Worm (Caenorhabditis elegans): Measurements from ENCODE around the gene srh-183.

srh-183 gene

DNA sequence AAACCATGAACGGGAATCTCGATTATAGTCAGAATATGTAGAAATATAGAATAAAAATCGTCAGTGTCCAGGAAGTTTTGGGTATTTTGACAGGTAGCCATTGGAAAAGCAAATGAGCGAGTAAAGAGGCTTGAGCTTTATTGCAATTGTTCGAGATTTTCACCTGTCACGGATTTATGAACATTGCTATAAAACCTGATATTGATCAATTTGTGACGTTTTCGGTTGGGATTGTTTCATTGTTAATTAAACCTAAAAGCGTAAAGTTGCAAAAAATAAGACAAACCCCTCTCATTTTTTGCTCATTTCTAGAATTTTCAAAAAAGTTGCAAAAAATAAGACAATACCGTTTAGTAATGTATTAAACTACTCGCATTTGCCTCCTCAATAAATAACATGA lies at the start of gene srh-183:
Gene srh-183, minus strand, starts transcription at position 101 of the 400 bp plus-strand sequence.
- TF ChIP-seq dao-5 (tag; optimal IDR thresholded peaks at IDR 0.05) = no peak

DNA sequence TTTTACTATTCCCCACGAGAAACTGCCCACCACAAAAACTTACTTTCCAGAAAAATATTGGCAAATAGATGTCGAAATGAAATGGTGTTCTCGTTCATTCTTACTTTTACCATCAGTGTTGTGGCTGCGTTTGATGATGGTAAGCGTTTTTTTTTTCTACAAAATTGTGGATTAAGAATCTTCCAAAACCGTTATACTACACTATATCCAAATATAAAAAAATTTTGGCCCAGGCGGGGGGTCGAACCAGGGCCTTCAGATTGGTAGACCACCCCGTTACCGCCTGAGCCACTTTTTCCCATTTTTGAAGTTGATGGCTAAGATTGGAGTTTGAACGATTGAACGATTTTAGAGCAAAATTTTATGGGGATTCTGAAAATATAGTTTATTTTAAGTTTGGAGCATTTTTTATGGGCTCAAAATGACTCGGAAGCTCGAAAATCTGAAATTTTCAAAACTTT lies 44.9 kb upstream of the srh-183 start, which contains the start of gene lgc-55:
Gene lgc-55, plus strand, starts transcription at position 51 of the 461 bp plus-strand sequence.
- TF ChIP-seq him-1 (tag; optimal IDR thresholded peaks at IDR 0.05) (no peak), W03F9.2 (tag; optimal IDR thresholded peaks at IDR 0.05) (no peak), dao-5 (tag; optimal IDR thresholded peaks at IDR 0.05) (no peak)

DNA sequence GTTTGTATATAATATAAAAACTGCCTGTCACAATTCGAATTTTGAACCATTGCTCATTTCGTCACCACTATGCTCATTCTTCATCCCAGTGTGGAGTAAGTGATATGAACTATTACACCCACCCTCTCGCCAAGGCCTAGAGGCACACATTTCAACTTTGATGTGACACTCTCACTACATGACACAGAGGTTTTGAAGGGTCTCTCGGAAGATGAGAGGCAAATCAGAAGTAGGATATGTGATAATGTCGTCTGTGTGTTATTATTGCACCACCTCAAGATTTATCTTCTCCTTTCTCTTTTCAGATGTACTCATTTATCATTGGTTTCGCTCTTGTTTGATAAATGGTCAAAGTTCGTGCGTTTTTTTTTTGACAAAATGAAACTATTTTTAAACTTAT lies 43.2 kb upstream of the srh-183 start:
- TF ChIP-seq him-1 (tag; optimal IDR thresholded peaks at IDR 0.05) = no peak
- TF ChIP-seq W03F9.2 (tag; optimal IDR thresholded peaks at IDR 0.05) = no peak
- no peak for TF ChIP-seq dao-5 (tag; optimal IDR thresholded peaks at IDR 0.05)

DNA sequence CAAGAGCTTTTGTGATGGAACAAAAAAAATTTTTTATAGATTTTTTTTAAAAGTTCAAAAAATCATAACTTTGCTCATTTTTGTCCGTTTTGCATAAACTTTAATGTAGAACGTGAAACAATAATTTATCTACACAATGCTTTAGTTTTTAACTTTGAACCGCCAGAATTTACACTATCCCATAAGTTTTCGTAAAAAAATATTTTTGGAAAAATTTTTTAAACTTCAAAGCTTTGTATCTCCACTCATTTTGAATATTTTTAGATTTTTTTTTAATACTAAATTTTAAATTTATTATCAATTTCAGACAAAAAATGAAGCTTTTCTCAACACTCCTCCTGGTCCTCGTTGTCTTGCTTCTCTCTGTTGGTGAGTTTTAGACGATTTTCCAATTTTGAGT lies 33.5 kb upstream of the srh-183 start, which contains the start of gene Y60A3A.21:
Gene Y60A3A.21, plus strand, starts transcription at position 301 of the 400 bp plus-strand sequence.
- TF ChIP-seq W03F9.2 (tag; optimal IDR thresholded peaks at IDR 0.05) = no peak
- TF ChIP-seq him-1 (tag; optimal IDR thresholded peaks at IDR 0.05) = no peak
- TF ChIP-seq dao-5 (tag; optimal IDR thresholded peaks at IDR 0.05) = no peak

DNA sequence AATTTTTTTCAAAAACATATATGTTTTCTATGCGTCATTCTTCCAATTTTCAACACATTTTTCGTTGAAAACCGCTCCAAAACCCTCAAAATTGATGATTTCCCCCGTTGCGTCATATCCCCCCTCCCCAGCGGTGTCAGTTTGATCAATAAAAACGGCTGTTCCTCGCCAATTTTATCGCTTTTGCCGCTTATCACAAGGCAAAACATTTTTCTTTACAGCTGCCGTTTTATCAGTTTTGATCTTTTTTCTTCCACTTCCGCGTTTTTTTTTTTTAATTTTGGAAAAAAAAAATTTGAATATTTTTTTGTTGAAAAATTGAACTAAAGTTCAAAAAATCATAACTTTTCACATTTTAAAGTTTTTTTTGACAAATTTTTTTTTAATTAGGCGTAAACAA lies 33.1 kb upstream of the srh-183 start:
- TF ChIP-seq him-1 (tag; optimal IDR thresholded peaks at IDR 0.05) = no peak
- no peak for TF ChIP-seq W03F9.2 (tag; optimal IDR thresholded peaks at IDR 0.05)
- no peak for TF ChIP-seq dao-5 (tag; optimal IDR thresholded peaks at IDR 0.05)

DNA sequence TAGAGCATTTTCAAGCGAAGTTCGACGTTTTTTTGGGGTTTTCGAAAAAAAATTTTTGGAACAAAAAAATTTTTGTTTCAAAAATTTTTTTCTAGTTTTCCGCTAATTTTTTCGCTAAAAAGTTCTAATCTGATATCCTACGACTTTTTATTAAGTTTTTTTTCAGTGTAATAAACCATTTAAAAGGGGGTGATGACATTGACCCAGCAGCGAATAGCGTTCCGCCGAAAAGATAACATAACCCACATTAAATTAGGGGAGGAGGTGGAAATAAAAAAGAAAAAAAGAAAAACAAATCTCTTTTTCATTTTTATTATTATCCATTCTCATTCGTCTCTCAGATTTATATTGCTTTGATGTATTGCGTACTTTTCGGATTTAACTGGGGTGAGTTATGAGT lies 29.4 kb upstream of the srh-183 start, which contains the start of gene Y60A3A.23:
Gene Y60A3A.23, plus strand, starts transcription at position 301 of the 400 bp plus-strand sequence.
- TF ChIP-seq him-1 (tag; optimal IDR thresholded peaks at IDR 0.05) = no peak
- no peak for TF ChIP-seq dao-5 (tag; optimal IDR thresholded peaks at IDR 0.05)
- no peak for TF ChIP-seq W03F9.2 (tag; optimal IDR thresholded peaks at IDR 0.05)

DNA sequence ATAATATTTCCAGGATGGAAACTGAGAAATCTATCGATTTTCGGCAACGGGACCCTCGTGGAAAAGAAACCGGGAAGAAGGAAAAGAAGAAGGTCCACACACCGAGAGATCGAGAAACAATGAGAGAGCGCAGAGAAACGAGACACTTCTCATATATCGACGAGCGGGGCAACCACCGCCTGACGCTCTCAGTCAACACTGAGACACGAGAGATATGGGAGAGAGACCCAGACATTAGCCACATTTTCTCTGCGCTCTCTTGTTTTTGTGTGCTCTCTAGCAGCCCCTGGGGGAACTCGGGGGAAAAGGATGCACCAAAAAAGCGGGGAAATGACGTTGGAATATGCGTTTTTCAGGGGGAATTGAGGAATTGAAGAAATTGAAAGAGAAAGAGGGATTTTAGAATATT lies 27.6 kb upstream of the srh-183 start:
- TF ChIP-seq dao-5 (tag; optimal IDR thresholded peaks at IDR 0.05) (no peak), him-1 (tag; optimal IDR thresholded peaks at IDR 0.05) (peak; percentile 23)

DNA sequence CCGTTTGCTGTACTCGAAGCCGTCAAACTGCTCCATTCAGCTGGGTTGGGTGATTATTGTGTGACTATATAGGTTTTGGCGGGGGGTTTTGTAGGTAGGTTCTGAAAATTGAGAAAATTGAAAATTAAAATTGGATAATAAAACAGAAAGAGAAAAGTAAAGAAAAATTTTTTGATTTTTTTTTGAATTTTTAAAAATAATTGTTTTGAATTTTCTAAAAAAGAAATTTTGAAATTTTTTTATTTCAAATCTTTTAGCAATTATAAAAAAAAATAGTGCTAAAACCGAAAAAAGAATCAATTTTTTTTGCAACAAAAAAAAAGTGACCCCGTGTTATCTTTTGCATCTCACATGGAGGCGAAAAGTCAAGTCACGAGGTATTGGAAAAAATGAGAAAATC lies 26.3 kb upstream of the srh-183 start, which contains the start of gene unc-51:
Gene unc-51, minus strand, starts transcription at position 101 of the 400 bp plus-strand sequence.
- TF ChIP-seq dao-5 (tag; optimal IDR thresholded peaks at IDR 0.05) = no peak
- no peak for TF ChIP-seq him-1 (tag; optimal IDR thresholded peaks at IDR 0.05)
- TF ChIP-seq W03F9.2 (tag; optimal IDR thresholded peaks at IDR 0.05) = no peak

DNA sequence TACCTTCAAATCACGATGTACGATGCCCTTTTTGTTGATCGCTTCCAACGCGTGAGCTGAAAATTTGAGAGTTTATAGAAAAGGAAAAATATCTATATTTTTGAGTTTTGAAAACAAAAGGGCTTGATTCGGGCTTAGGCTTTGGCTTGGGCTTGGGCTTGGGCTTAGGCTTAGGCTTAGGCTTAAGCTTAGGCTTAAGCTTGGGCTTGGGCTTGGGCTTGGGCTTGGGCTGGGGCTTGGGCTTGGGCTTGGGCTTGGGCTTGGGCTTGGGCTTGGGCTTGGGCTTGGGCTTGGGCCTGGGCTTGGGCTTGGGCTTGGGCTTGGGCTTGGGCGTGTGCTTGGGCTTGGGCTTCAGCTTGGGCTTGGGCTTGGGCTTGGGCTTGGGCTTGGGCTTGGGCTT lies 24.1 kb upstream of the srh-183 start:
- TF ChIP-seq dao-5 (tag; optimal IDR thresholded peaks at IDR 0.05) (no peak), W03F9.2 (tag; optimal IDR thresholded peaks at IDR 0.05) (no peak), him-1 (tag; optimal IDR thresholded peaks at IDR 0.05) (no peak)

DNA sequence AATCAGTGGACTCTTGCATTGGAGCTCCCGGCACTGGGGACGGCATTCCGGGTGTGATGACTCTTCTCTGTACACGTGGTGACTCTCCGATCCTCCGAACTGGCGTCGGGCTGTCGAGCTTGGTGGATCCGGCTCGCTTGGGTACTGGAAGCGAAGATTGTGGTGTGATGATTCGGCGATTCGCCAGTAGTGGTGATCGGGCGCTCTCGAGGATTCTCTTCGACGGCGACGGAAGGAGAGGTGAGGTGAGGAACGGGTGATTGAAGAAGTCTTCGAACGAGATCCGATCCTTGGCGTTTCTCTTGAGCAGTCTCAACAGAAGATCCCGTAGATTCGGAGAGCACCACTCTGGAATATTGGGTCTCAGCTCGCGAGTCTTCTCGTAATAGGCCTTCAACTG lies 22.5 kb upstream of the srh-183 start:
- TF ChIP-seq W03F9.2 (tag; optimal IDR thresholded peaks at IDR 0.05) = no peak
- TF ChIP-seq dao-5 (tag; optimal IDR thresholded peaks at IDR 0.05) = no peak
- TF ChIP-seq him-1 (tag; optimal IDR thresholded peaks at IDR 0.05) = no peak

DNA sequence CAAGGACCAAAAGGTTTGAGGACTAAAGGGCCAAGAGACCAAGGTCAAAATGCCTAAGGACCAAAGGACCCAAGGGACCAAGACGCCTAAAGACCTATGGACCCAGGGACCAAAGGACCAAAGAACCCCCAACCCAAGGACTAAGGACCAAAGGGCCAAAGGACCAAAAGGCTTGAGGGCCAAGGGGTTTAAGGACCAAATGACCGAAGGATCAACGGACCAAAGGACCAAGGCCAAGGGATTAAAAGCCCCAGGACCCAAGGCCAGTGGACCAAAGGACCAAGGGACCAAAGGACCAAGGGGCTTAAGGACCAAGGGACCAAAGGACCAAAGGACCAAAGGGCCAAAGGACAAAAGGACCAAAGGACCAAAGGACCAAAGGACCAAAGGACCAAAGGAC lies 21.7 kb upstream of the srh-183 start:
- TF ChIP-seq him-1 (tag; optimal IDR thresholded peaks at IDR 0.05) (no peak), dao-5 (tag; optimal IDR thresholded peaks at IDR 0.05) (no peak), W03F9.2 (tag; optimal IDR thresholded peaks at IDR 0.05) (no peak)

DNA sequence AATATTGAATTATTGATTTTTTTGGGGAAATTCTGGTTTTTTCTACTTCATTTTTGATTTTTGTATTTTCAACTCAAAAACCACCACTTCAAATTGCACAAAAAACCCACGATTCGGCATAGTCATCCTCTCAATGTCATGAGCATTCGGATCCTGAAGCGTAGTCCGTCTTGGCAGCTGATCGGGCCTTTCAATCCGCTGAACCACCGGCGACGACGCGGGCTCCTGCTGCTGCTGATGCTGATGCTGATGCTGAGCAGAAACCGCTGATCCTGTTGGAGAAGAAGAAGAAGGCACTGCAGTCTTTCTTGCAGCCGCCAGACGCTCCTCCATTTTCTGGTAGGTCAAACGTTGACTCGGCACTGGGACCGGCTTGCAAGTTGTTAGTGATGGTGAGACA lies 21.0 kb upstream of the srh-183 start:
- TF ChIP-seq him-1 (tag; optimal IDR thresholded peaks at IDR 0.05) = no peak
- TF ChIP-seq dao-5 (tag; optimal IDR thresholded peaks at IDR 0.05) = no peak
- TF ChIP-seq W03F9.2 (tag; optimal IDR thresholded peaks at IDR 0.05) = no peak

DNA sequence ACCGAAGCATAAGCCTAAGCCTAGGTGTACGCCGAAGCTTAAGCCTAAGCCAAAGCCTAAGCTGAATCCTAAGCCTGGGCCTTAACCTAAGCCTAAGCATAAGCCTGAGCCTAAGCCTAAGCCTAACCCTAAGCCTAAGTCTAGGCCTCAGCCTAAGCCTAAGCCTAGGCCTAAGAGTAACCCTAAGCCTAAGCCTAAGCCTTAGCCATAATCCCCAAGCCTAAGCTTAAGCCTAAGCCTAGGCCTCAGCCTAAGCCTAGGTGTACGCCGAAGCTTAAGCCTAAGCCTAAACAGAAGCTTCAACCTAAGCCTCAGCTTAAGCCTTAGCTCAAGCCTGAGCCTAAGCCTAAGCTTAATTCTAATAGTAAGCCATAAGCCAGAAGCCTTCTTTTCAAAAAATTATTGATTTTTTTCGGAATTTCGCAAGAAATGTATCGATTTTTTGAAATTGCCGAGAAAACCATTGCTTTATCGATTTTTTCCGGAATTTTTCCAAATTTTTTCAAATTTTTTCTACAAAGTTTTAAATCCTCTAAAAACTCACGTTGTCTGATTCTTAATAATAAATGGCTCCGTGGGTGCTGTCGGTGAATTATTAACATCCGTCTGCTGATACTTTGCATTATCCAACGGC lies 20.2 kb upstream of the srh-183 start:
- TF ChIP-seq him-1 (tag; optimal IDR thresholded peaks at IDR 0.05) (no peak), W03F9.2 (tag; optimal IDR thresholded peaks at IDR 0.05) (no peak)

DNA sequence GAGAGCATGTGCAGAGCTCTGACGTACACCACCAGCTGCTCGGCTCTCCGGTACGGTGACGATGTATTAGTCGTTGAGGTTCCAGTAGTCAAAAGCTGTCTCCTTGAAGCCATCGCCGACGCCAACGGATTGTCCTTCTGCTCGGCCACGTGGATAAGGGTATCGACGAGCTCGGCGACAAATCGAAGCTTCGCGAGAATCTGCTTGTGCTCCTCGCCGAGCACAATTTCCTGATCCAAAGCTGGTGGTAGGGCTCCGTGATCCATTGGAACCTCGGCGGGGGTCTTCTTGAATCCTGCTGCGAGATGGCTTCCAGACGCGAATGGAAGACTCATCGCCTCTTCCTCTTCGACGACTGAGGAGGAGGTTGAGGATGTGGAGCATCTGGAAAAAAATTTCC lies 19.4 kb upstream of the srh-183 start:
- TF ChIP-seq W03F9.2 (tag; optimal IDR thresholded peaks at IDR 0.05) (no peak), him-1 (tag; optimal IDR thresholded peaks at IDR 0.05) (no peak), dao-5 (tag; optimal IDR thresholded peaks at IDR 0.05) (no peak)

DNA sequence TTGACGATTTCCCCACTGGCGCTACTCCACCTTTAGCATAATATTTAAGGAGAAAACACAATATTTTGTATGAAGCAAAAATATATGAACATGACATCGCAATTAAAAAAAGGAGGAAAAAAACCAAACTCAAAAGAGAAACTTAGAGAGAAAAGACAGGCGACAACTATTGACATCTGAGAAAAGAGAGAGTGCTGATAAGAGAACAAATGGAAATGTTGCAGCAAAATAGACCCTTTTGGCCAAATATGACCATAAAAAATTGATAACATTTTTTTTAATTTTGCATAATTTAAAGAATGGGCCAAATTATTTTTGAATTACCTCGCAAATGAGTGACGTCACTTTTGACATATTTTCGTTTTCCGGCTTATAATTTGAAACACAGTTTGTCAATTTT lies 16.5 kb upstream of the srh-183 start:
- TF ChIP-seq W03F9.2 (tag; optimal IDR thresholded peaks at IDR 0.05) = no peak
- TF ChIP-seq dao-5 (tag; optimal IDR thresholded peaks at IDR 0.05) = no peak
- TF ChIP-seq him-1 (tag; optimal IDR thresholded peaks at IDR 0.05) = no peak
